Worm (Caenorhabditis elegans): Measurements from ENCODE around the gene F54D1.6.

- TF ChIP-seq snpc-4 (tag; optimal IDR thresholded peaks at IDR 0.05) (no peak), unc-62 (GFP tag; optimal IDR thresholded peaks at IDR 0.05) (no peak), lin-39 (tag; optimal IDR thresholded peaks at IDR 0.05) (no peak), lin-13 (GFP tag; optimal IDR thresholded peaks at IDR 0.05) (no peak), blmp-1 (tag; optimal IDR thresholded peaks at IDR 0.05) (no peak), egl-27 (tag; optimal IDR thresholded peaks at IDR 0.05) (no peak), nhr-19 (GFP tag; conservative IDR thresholded peaks at IDR 0.05) (no peak), mep-1 (tag; optimal IDR thresholded peaks at IDR 0.05) (no peak)
These were observed 32.9 kb downstream of the F54D1.6 start, which contains the start of gene edg-1 for ce11 chrIV:11320500-11320899.

All from whole organism, L1 larva.